Worm (Caenorhabditis elegans): ENCODE results near the gene ced-6.

DNA sequence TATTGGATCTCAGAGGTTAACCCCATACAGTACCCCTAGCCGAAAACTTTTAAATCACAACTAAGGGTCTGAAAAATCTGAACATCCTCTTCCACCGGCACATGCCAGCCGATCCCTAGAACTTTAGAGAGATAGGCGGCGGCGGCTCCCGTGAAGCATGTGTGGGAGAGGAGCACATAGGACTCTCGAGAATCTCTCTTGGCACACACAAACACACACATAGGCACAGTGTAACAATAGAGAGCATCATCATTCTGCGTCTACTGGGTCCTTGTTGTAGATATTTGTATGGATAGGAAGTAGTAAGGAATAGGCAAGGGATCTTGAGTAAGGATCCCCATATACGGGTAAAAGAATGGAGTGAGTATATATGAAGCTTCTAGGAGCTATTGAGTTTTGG is 29.9 kb upstream of the ced-6 start:
- TF ChIP-seq egl-27 (tag; optimal IDR thresholded peaks at IDR 0.05) (no peak), snpc-4 (tag; optimal IDR thresholded peaks at IDR 0.05) (no peak), nhr-11 (tag; optimal IDR thresholded peaks at IDR 0.05) (no peak), mdl-1 (tag; optimal IDR thresholded peaks at IDR 0.05) (no peak), lin-35 (GFP tag; optimal IDR thresholded peaks at IDR 0.05) (no peak), swsn-7 (tag; optimal IDR thresholded peaks at IDR 0.05) (no peak), dpl-1 (GFP tag; optimal IDR thresholded peaks at IDR 0.05) (no peak), alr-1 (tag; optimal IDR thresholded peaks at IDR 0.05; ENCODE audit: borderline replicate concordance) (no peak), lin-15B (tag; optimal IDR thresholded peaks at IDR 0.05) (no peak), elt-2 (tag; optimal IDR thresholded peaks at IDR 0.05) (no peak), zag-1 (tag; optimal IDR thresholded peaks at IDR 0.05) (no peak)

Data from whole organism, L1 larva.